Worm (Caenorhabditis elegans) whole organism, L3 larva: Measurements from ENCODE around the gene ttr-57.

Experiments
- ZK546.5 ChIP-seq: sonication (generic microtip); optimal IDR thresholded peaks from 2 replicates; lab custom pipeline; 2017; ENCODE audit warnings: missing biosample characterization, missing genetic modification characterization
- nhr-237 ChIP-seq: fragments of 150-350 bp; optimal IDR thresholded peaks from 2 replicates; lab custom pipeline; 2014; ENCODE audit warnings: missing biosample characterization, missing genetic modification characterization
- nhr-76 ChIP-seq: fragments of 150-350 bp; sonication (generic microtip); optimal IDR thresholded peaks from 5 replicates; lab custom pipeline; 2014; ENCODE audit warnings: missing biosample characterization, missing genetic modification characterization
- nhr-77 ChIP-seq: fragments of 150-350 bp; optimal IDR thresholded peaks from 2 replicates; lab custom pipeline; 2014; ENCODE audit warnings: missing biosample characterization, missing genetic modification characterization
- unc-62 ChIP-seq: fragments of 150-350 bp; sonication (generic microtip); optimal IDR thresholded peaks from 4 replicates; lab custom pipeline; 2014; ENCODE audit warnings: missing biosample characterization, missing genetic modification reagents, missing genetic modification characterization

- no peak for TF ChIP-seq nhr-237 (tag; lab: Kevin White, UChicago)
- no peak for TF ChIP-seq nhr-77 (tag; lab: Kevin White, UChicago)
- TF ChIP-seq nhr-76, result no peak
- TF ChIP-seq ZK546.5 (tag; lab: Kevin White, UChicago), result no peak
- no peak for TF ChIP-seq unc-62 (GFP tag; lab: Kevin White, UChicago)
Observed at ce11 chrV:20639294-20639693, 34.4 kb downstream of the ttr-57 start, which contains the start of gene srxa-14.
